Worm (Caenorhabditis elegans) whole organism, L4 larva: ENCODE data around the gene abhd-5.1.

Source experiments
- ama-1 ChIP-seq: fragments of 150-350 bp; optimal IDR thresholded peaks from 2 replicates; lab custom pipeline; 2014; ENCODE audit warnings: inconsistent platforms, mixed read lengths
- daf-16 ChIP-seq, 3 experiments: sonication (generic microtip); optimal IDR thresholded peaks; 2 replicates each; lab custom pipeline; 2016 to 2017; ENCODE audit warnings: missing genetic modification characterization in 3 of 3, missing genetic modification reagents in 3 of 3, mild to moderate bottlenecking in 2 of 3, missing compliant biosample characterization in 2 of 3, missing biosample characterization in 1 of 3, moderate library complexity in 1 of 3
- dmd-8 ChIP-seq: fragments of 200-800 bp; sonication (Bioruptor generic); IDR thresholded peaks from 2 replicates; pipeline ENCODE4 v1.3.6; 2022; ENCODE audit warnings: missing genetic modification characterization, missing compliant biosample characterization
- dpl-1 ChIP-seq: fragments of 150-350 bp; optimal IDR thresholded peaks from 2 replicates; lab custom pipeline; 2014; ENCODE audit warnings: missing biosample characterization, missing genetic modification reagents, missing genetic modification characterization
- egl-27 ChIP-seq: sonication (generic microtip); optimal IDR thresholded peaks from 3 replicates; lab custom pipeline; 2017; ENCODE audit warnings: missing biosample characterization, missing genetic modification reagents, missing genetic modification characterization
- fkh-10 ChIP-seq: fragments of 150-350 bp; optimal IDR thresholded peaks from 2 replicates; lab custom pipeline; 2014; ENCODE audit warnings: missing biosample characterization, missing genetic modification reagents, missing genetic modification characterization
- fos-1 ChIP-seq: fragments of 150-350 bp; optimal IDR thresholded peaks from 2 replicates; lab custom pipeline; 2014; ENCODE audit warnings: missing biosample characterization, missing genetic modification characterization
- lin-39 ChIP-seq: fragments of 150-350 bp; optimal IDR thresholded peaks from 2 replicates; lab custom pipeline; 2014; ENCODE audit warnings: missing biosample characterization, missing genetic modification reagents, missing genetic modification characterization
- nhr-111 ChIP-seq: fragments of 200-800 bp; sonication (Bioruptor generic); optimal IDR thresholded peaks from 2 replicates; lab custom pipeline; 2018; ENCODE audit warnings: mild to moderate bottlenecking, missing genetic modification characterization, missing compliant biosample characterization
- nhr-237 ChIP-seq: sonication (generic microtip); optimal IDR thresholded peaks from 2 replicates; lab custom pipeline; 2017; ENCODE audit warnings: missing biosample characterization, missing genetic modification characterization
- nhr-48 ChIP-seq: sonication (generic microtip); optimal IDR thresholded peaks from 2 replicates; lab custom pipeline; 2016; ENCODE audit warnings: mild to moderate bottlenecking, missing genetic modification characterization, missing compliant biosample characterization
- unc-130 ChIP-seq: sonication (generic microtip); optimal IDR thresholded peaks from 2 replicates; lab custom pipeline; 2016; ENCODE audit warnings: missing genetic modification reagents, missing genetic modification characterization, missing compliant biosample characterization
- unc-39 ChIP-seq: sonication (generic microtip); optimal IDR thresholded peaks from 2 replicates; lab custom pipeline; 2017; ENCODE audit warnings: missing biosample characterization, missing genetic modification characterization
- ztf-11 ChIP-seq: fragments of 150-350 bp; optimal IDR thresholded peaks from 2 replicates; lab custom pipeline; 2014; ENCODE audit warnings: missing biosample characterization, missing genetic modification characterization

ce11 chrV:4885372-4885771 lies 37.9 kb downstream of the abhd-5.1 start, which contains the start of gene T19H12.3:
- TF ChIP-seq dmd-8 (GFP tag; lab: Robert Waterston, UW) (no peak), ama-1 (no peak), unc-130 (GFP tag; lab: Kevin White, UChicago) (no peak), nhr-48 (tag; lab: Kevin White, UChicago) (no peak), dpl-1 (no peak), daf-16 (GFP tag; optimal IDR thresholded peaks at IDR 0.05; lab: Kevin White, UChicago) (no peak), daf-16 (tag; optimal IDR thresholded peaks at IDR 0.05; lab: Kevin White, UChicago) (no peak), nhr-111 (GFP tag; lab: Kevin White, UChicago) (no peak), egl-27 (tag; lab: Kevin White, UChicago) (no peak), unc-39 (no peak), ztf-11 (tag; lab: Kevin White, UChicago) (no peak), lin-39 (tag; lab: Kevin White, UChicago) (no peak), fkh-10 (GFP tag; lab: Kevin White, UChicago) (no peak), nhr-237 (no peak), fos-1 (no peak)
